Fruit fly (Drosophila melanogaster) whole organism, embryonic: ENCODE measurements around the gene ps.
A peak's percentile ranks its signal among the peaks of the same experiment; 100 is the strongest.

Experiments used
- Aef1 ChIP-seq: fragments of 200-800 bp; sonication (Bioruptor generic); IDR thresholded peaks from 3 replicates; pipeline ENCODE4 v1.3.6; 2022; ENCODE audit warnings: missing biosample characterization, missing genetic modification characterization
- Atf3 ChIP-seq: fragments of 200-800 bp; sonication (Bioruptor generic); optimal IDR thresholded peaks from 3 replicates; lab custom pipeline; 2016; ENCODE audit warnings: missing biosample characterization, missing genetic modification characterization
- CG10979 ChIP-seq: fragments of 200-800 bp; sonication (Bioruptor generic); optimal IDR thresholded peaks from 2 replicates; lab custom pipeline; 2018; ENCODE audit warnings: missing biosample characterization, mild to moderate bottlenecking, missing genetic modification characterization, moderate library complexity
- CG11085 ChIP-seq: fragments of 200-800 bp; sonication (Bioruptor generic); IDR thresholded peaks from 2 replicates; pipeline ENCODE4 v1.3.6; 2022; ENCODE audit warnings: missing biosample characterization, missing genetic modification characterization
- CG14965 ChIP-seq: fragments of 200-800 bp; sonication (Bioruptor generic); optimal IDR thresholded peaks from 2 replicates; lab custom pipeline; 2016; ENCODE audit warnings: missing biosample characterization, missing genetic modification characterization, borderline replicate concordance
- CG18011 ChIP-seq: fragments of 200-800 bp; sonication (Bioruptor generic); optimal IDR thresholded peaks from 2 replicates; lab custom pipeline; 2017; ENCODE audit warnings: missing biosample characterization, missing genetic modification characterization, mild to moderate bottlenecking, moderate library complexity, missing genotype
- CG18599 ChIP-seq: fragments of 200-800 bp; sonication (Bioruptor generic); optimal IDR thresholded peaks from 3 replicates; lab custom pipeline; 2017; ENCODE audit warnings: missing biosample characterization, missing genetic modification characterization, mild to moderate bottlenecking, moderate library complexity, missing genetic modification reagents
- CG2129 ChIP-seq: fragments of 200-800 bp; sonication (Bioruptor generic); IDR thresholded peaks from 2 replicates; pipeline ENCODE4 v1.3.6; 2022; ENCODE audit warnings: missing biosample characterization, missing genetic modification characterization; ENCODE audit not compliant: partially characterized antibody
- CG30020 ChIP-seq: fragments of 200-800 bp; optimal IDR thresholded peaks from 2 replicates; lab custom pipeline; 2019; ENCODE audit warnings: missing biosample characterization, mild to moderate bottlenecking, missing genetic modification characterization, moderate library complexity
- CG3065 ChIP-seq: fragments of 200-800 bp; sonication (Bioruptor generic); optimal IDR thresholded peaks from 2 replicates; lab custom pipeline; 2016; ENCODE audit warnings: missing biosample characterization, missing genetic modification characterization
- CG33557 ChIP-seq: fragments of 200-800 bp; sonication (Bioruptor generic); optimal IDR thresholded peaks from 2 replicates; lab custom pipeline; 2019; ENCODE audit warnings: missing biosample characterization, mild to moderate bottlenecking, missing genetic modification characterization, moderate library complexity
- CG4360 ChIP-seq: fragments of 200-800 bp; sonication (Bioruptor generic); IDR thresholded peaks from 2 replicates; pipeline ENCODE4 v1.3.6; 2022; ENCODE audit warnings: missing biosample characterization, missing genetic modification characterization
- CG8281 ChIP-seq: fragments of 200-800 bp; sonication (Bioruptor generic); optimal IDR thresholded peaks from 2 replicates; lab custom pipeline; 2018; ENCODE audit warnings: missing biosample characterization, mild to moderate bottlenecking, missing genetic modification characterization, moderate library complexity
- CG8290 ChIP-seq, 3 experiments: fragments of 200-800 bp; sonication (Bioruptor generic); optimal IDR thresholded peaks; 2 replicates each; lab custom pipeline; 2016 to 2019; ENCODE audit warnings: missing biosample characterization in 3 of 3, missing genetic modification characterization in 3 of 3, mild to moderate bottlenecking in 2 of 3, moderate library complexity in 1 of 3
- CG9437 ChIP-seq: fragments of 200-800 bp; sonication (Bioruptor generic); optimal IDR thresholded peaks from 2 replicates; lab custom pipeline; 2018; ENCODE audit warnings: missing biosample characterization, mild to moderate bottlenecking, missing genetic modification characterization
- Camta ChIP-seq: fragments of 200-800 bp; sonication (Bioruptor generic); optimal IDR thresholded peaks from 2 replicates; lab custom pipeline; 2016; ENCODE audit warnings: missing biosample characterization, missing genetic modification characterization
- CrebB ChIP-seq: fragments of 200-800 bp; sonication (Bioruptor generic); optimal IDR thresholded peaks from 3 replicates; lab custom pipeline; 2018; ENCODE audit warnings: missing biosample characterization, mild to moderate bottlenecking, missing genetic modification characterization
- D19A ChIP-seq: fragments of 200-800 bp; optimal IDR thresholded peaks from 3 replicates; lab custom pipeline; 2019; ENCODE audit warnings: missing biosample characterization, mild to moderate bottlenecking, missing genetic modification characterization, moderate library complexity
- Dbx ChIP-seq: fragments of 200-800 bp; sonication (Bioruptor generic); IDR thresholded peaks from 3 replicates; pipeline ENCODE4 v1.3.6; 2022; ENCODE audit warnings: missing biosample characterization, missing genetic modification characterization
- H15 ChIP-seq: fragments of 200-800 bp; sonication (Bioruptor generic); IDR thresholded peaks from 3 replicates; pipeline ENCODE4 v1.3.6; 2022; ENCODE audit warnings: missing biosample characterization, missing genetic modification characterization
- HmgD ChIP-seq: fragments of 200-800 bp; sonication (Bioruptor generic); optimal IDR thresholded peaks from 3 replicates; lab custom pipeline; 2016; ENCODE audit warnings: missing biosample characterization, missing genetic modification characterization
- Hmx ChIP-seq: fragments of 200-800 bp; sonication (Bioruptor generic); optimal IDR thresholded peaks from 2 replicates; lab custom pipeline; 2016; ENCODE audit warnings: missing biosample characterization, missing genetic modification characterization
- Nf-YB ChIP-seq: fragments of 200-800 bp; sonication (Bioruptor generic); optimal IDR thresholded peaks from 3 replicates; lab custom pipeline; 2019; ENCODE audit warnings: missing biosample characterization, mild to moderate bottlenecking, missing genetic modification characterization, moderate library complexity
- NfI ChIP-seq: fragments of 200-800 bp; sonication (Bioruptor generic); optimal IDR thresholded peaks from 3 replicates; lab custom pipeline; 2018; ENCODE audit warnings: missing biosample characterization, mild to moderate bottlenecking, missing genetic modification characterization, moderate library complexity
- Sox100B ChIP-seq: fragments of 200-800 bp; sonication (Bioruptor generic); optimal IDR thresholded peaks from 3 replicates; lab custom pipeline; 2018; ENCODE audit warnings: missing biosample characterization, mild to moderate bottlenecking, missing genetic modification characterization
- Sox102F ChIP-seq: fragments of 200-800 bp; sonication (Bioruptor generic); optimal IDR thresholded peaks from 2 replicates; lab custom pipeline; 2018; ENCODE audit warnings: missing biosample characterization, mild to moderate bottlenecking, missing genetic modification characterization, moderate library complexity
- Sry-δ ChIP-seq: fragments of 200-800 bp; sonication (Bioruptor generic); optimal IDR thresholded peaks from 2 replicates; lab custom pipeline; 2016; ENCODE audit warnings: missing biosample characterization, missing genetic modification characterization
- Ssrp ChIP-seq: fragments of 200-800 bp; sonication (Bioruptor generic); optimal IDR thresholded peaks from 2 replicates; lab custom pipeline; 2018; ENCODE audit warnings: missing biosample characterization, mild to moderate bottlenecking, missing genetic modification characterization, moderate library complexity
- Taf1 ChIP-seq: fragments of 200-800 bp; sonication (Bioruptor generic); IDR thresholded peaks from 2 replicates; pipeline ENCODE4 v1.3.6; 2022; ENCODE audit warnings: missing biosample characterization, missing genetic modification characterization
- Xrp1 ChIP-seq: fragments of 200-800 bp; sonication (Bioruptor generic); IDR thresholded peaks from 2 replicates; pipeline ENCODE4 v1.3.6; 2022; ENCODE audit warnings: missing biosample characterization, missing genetic modification characterization
- amos ChIP-seq: fragments of 200-800 bp; sonication (Bioruptor generic); IDR thresholded peaks from 2 replicates; pipeline ENCODE4 v1.3.6; 2022; ENCODE audit warnings: missing biosample characterization, missing genetic modification characterization; ENCODE audit not compliant: partially characterized antibody
- ap ChIP-seq: fragments of 200-800 bp; sonication (Bioruptor generic); IDR thresholded peaks from 2 replicates; pipeline ENCODE4 v1.3.6; 2022; ENCODE audit warnings: missing biosample characterization, missing genetic modification characterization
- chinmo ChIP-seq: fragments of 200-800 bp; sonication (Bioruptor generic); IDR thresholded peaks from 4 replicates; pipeline ENCODE4 v1.3.6; 2022; ENCODE audit warnings: missing biosample characterization, missing genetic modification characterization; ENCODE audit not compliant: partially characterized antibody
- danr ChIP-seq: fragments of 200-800 bp; sonication (Bioruptor generic); IDR thresholded peaks from 2 replicates; pipeline ENCODE4 v1.3.6; 2022; ENCODE audit warnings: missing biosample characterization, missing genetic modification characterization
- dpn ChIP-seq, 2 experiments: fragments of 200-800 bp; sonication (Bioruptor generic); optimal IDR thresholded peaks; 3 replicates each; lab custom pipeline; 2016; ENCODE audit warnings: missing biosample characterization in 2 of 2, missing genetic modification characterization in 2 of 2
- dysf ChIP-seq: fragments of 200-800 bp; sonication (Bioruptor generic); IDR thresholded peaks from 3 replicates; pipeline ENCODE4 v1.3.6; 2022; ENCODE audit warnings: missing biosample characterization, missing genetic modification characterization
- eve ChIP-seq, 2 experiments: fragments of >200 bp; optimal IDR thresholded peaks; 2 replicates each; lab custom pipeline; 2017; ENCODE audit warnings: missing biosample characterization in 2 of 2, missing genetic modification characterization in 2 of 2
- ewg ChIP-seq: fragments of 200-800 bp; sonication (Bioruptor generic); optimal IDR thresholded peaks from 3 replicates; lab custom pipeline; 2017; ENCODE audit warnings: mild to moderate bottlenecking, missing biosample characterization, missing genetic modification reagents, missing genetic modification characterization
- fd96Cb ChIP-seq: fragments of 200-800 bp; sonication (Bioruptor generic); optimal IDR thresholded peaks from 2 replicates; lab custom pipeline; 2018; ENCODE audit warnings: missing biosample characterization, mild to moderate bottlenecking, missing genetic modification characterization, moderate library complexity
- hb ChIP-seq: fragments of 200-800 bp; sonication (Bioruptor generic); IDR thresholded peaks from 3 replicates; pipeline ENCODE4 v1.3.6; 2022; ENCODE audit warnings: missing biosample characterization, missing genetic modification characterization; ENCODE audit not compliant: partially characterized antibody
- jing ChIP-seq: fragments of 200-800 bp; sonication (Bioruptor generic); optimal IDR thresholded peaks from 2 replicates; lab custom pipeline; 2018; ENCODE audit warnings: missing biosample characterization, mild to moderate bottlenecking, missing genetic modification characterization
- kni ChIP-seq: fragments of 200-800 bp; sonication (Bioruptor generic); optimal IDR thresholded peaks from 3 replicates; lab custom pipeline; 2017; ENCODE audit warnings: mild to moderate bottlenecking, missing biosample characterization, missing genetic modification reagents, missing genetic modification characterization
- nerfin-1 ChIP-seq: fragments of 200-800 bp; sonication (Bioruptor generic); optimal IDR thresholded peaks from 3 replicates; lab custom pipeline; 2019; ENCODE audit warnings: missing biosample characterization, mild to moderate bottlenecking, missing genetic modification characterization, moderate library complexity
- phol ChIP-seq: fragments of 200-800 bp; sonication (Bioruptor generic); optimal IDR thresholded peaks from 3 replicates; lab custom pipeline; 2018; ENCODE audit warnings: missing biosample characterization, mild to moderate bottlenecking, missing genetic modification characterization, moderate library complexity
- sna ChIP-seq: fragments of 200-800 bp; sonication (Bioruptor generic); IDR thresholded peaks from 2 replicates; pipeline ENCODE4 v1.3.6; 2022; ENCODE audit warnings: missing biosample characterization, missing genetic modification characterization; ENCODE audit not compliant: partially characterized antibody
- trem ChIP-seq: fragments of 200-800 bp; optimal IDR thresholded peaks from 3 replicates; lab custom pipeline; 2019; ENCODE audit warnings: missing biosample characterization, mild to moderate bottlenecking, missing genetic modification characterization, moderate library complexity
- trh ChIP-seq: fragments of 200-800 bp; sonication (Bioruptor generic); optimal IDR thresholded peaks from 2 replicates; lab custom pipeline; 2016; ENCODE audit warnings: missing biosample characterization, missing genetic modification characterization
- unc-4 ChIP-seq: fragments of 200-800 bp; sonication (Bioruptor generic); IDR thresholded peaks from 2 replicates; pipeline ENCODE4 v1.3.6; 2022; ENCODE audit warnings: missing biosample characterization, missing genetic modification characterization; ENCODE audit not compliant: partially characterized antibody
- vnd ChIP-seq: fragments of 200-800 bp; sonication (Bioruptor generic); IDR thresholded peaks from 3 replicates; pipeline ENCODE4 v1.3.6; 2022; ENCODE audit warnings: missing biosample characterization, missing genetic modification characterization; ENCODE audit not compliant: partially characterized antibody

Gene ps

dm6 chr3R:9393542-9394025, 24.2 kb upstream of the ps start (continued):
- peak; percentile 36 for TF ChIP-seq Camta
- peak; percentile 80 for TF ChIP-seq phol (tag; lab: Kevin White, UChicago)
- TF ChIP-seq Ssrp (tag; lab: Kevin White, UChicago), result peak; percentile 70
- peak; percentile 73 for TF ChIP-seq dysf (GFP tag; lab: Robert Waterston, UW)
- TF ChIP-seq CG14965, result no peak
- peak; percentile 34 for TF ChIP-seq CG9437
- no peak for TF ChIP-seq amos (GFP tag; lab: Robert Waterston, UW)
- TF ChIP-seq Hmx (GFP tag; lab: Kevin White, UChicago), result no peak
- TF ChIP-seq Atf3, result no peak
- TF ChIP-seq CG8290 (GFP tag; optimal IDR thresholded peaks at IDR 0.05; lab: Kevin White, UChicago), result peak; percentile 39
- peak; percentile 81 to 84 for TF ChIP-seq CG8290 (tag; optimal IDR thresholded peaks at IDR 0.05; lab: Kevin White, UChicago)
- TF ChIP-seq sna (GFP tag; lab: Robert Waterston, UW), result no peak
- peak; percentile 11 to 66 for TF ChIP-seq dpn (GFP tag; optimal IDR thresholded peaks at IDR 0.05; lab: Kevin White, UChicago)
- peak; percentile 35; the same call in 1 of the 3 replicates for TF ChIP-seq Dbx
- no peak for TF ChIP-seq danr
- peak; percentile 18 for TF ChIP-seq CG30020 (tag; lab: Kevin White, UChicago)
- TF ChIP-seq CG2129, result no peak
- peak; percentile 3 for TF ChIP-seq trh
- TF ChIP-seq CG33557 (GFP tag; lab: Kevin White, UChicago), result peak; percentile 93
- TF ChIP-seq CG18011 (GFP tag; lab: Kevin White, UChicago), result peak; percentile 7
- no peak for TF ChIP-seq Sry-δ (GFP tag; lab: Kevin White, UChicago)
- peak; percentile 64 for TF ChIP-seq ewg (GFP tag; lab: Kevin White, UChicago)
- peak; percentile 59 for TF ChIP-seq Sox102F (GFP tag; lab: Kevin White, UChicago)
- TF ChIP-seq nerfin-1 (tag; lab: Kevin White, UChicago), result peak; percentile 68
- no peak for TF ChIP-seq CG11085
- peak; percentile 89 for TF ChIP-seq CG4360
- no peak for TF ChIP-seq hb (GFP tag; lab: Robert Waterston, UW)
- peak; percentile 76 for TF ChIP-seq trem (tag; lab: Kevin White, UChicago)
- TF ChIP-seq Xrp1 (GFP tag; lab: Robert Waterston, UW), result peak; percentile 92
- no peak for TF ChIP-seq Taf1 (GFP tag; lab: Robert Waterston, UW)
- peak; percentile 34 for TF ChIP-seq CG3065
- peak; percentile 70; the same call in 2 of the 3 replicates for TF ChIP-seq H15 (GFP tag; lab: Robert Waterston, UW)
- TF ChIP-seq vnd, result no peak
- TF ChIP-seq Aef1 (GFP tag; lab: Robert Waterston, UW), result no peak
- TF ChIP-seq Sox100B (GFP tag; lab: Kevin White, UChicago), result peak; percentile 66
- peak; percentile 67 for TF ChIP-seq CG18599 (GFP tag; lab: Kevin White, UChicago)
- TF ChIP-seq CrebB (tag; lab: Kevin White, UChicago), result peak; percentile 78
- TF ChIP-seq fd96Cb (tag; lab: Kevin White, UChicago), result peak; percentile 72
- no peak for TF ChIP-seq unc-4 (GFP tag; lab: Robert Waterston, UW)
- no peak; the same call in 1 of the 2 replicates for TF ChIP-seq ap (GFP tag; lab: Robert Waterston, UW)
- no peak for TF ChIP-seq eve (GFP tag; optimal IDR thresholded peaks at IDR 0.05; lab: Kevin White, UChicago)
- TF ChIP-seq D19A (tag; lab: Kevin White, UChicago), result peak; percentile 78
- no peak for TF ChIP-seq HmgD (GFP tag; lab: Kevin White, UChicago)
- TF ChIP-seq jing (GFP tag; lab: Kevin White, UChicago), result peak; percentile 59
- peak; percentile 62 for TF ChIP-seq Nf-YB
- TF ChIP-seq chinmo (GFP tag; lab: Robert Waterston, UW), result 0 out of 4 replicates have a peak, but pooled peaks have one; percentile 54
- peak; percentile 89 for TF ChIP-seq kni
- TF ChIP-seq CG10979, result peak; percentile 86
- peak; percentile 43 for TF ChIP-seq CG8281 (tag; lab: Kevin White, UChicago)
- TF ChIP-seq NfI, result peak; percentile 55
